Worm (Caenorhabditis elegans): ENCODE data around the gene thn-2.

DNA sequence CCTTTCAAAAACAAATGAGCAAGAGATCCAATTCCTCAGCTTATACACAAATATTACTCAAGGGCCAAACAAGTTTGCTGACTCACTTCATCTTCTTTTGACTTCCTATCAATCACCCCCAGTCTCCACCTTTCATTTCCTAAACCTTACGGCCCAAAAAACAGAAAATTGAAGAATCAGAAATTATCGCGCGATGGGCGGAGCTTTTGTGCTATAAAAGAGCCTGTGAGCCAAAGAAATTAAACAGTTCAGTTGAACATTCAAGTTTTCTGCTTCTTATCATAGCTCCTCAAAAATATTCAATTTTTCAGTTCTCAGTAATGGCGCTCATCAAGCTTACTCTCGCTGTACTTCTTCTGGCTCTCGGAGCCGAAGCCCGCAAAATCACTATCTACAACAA is 3.2 kb upstream of the thn-2 start, which contains the start of gene thn-1:
- TF ChIP-seq ces-1 (GFP tag; optimal IDR thresholded peaks at IDR 0.05) (no peak), lir-3 (tag; optimal IDR thresholded peaks at IDR 0.05; ENCODE audit: poor library complexity) (no peak), swsn-7 (tag; optimal IDR thresholded peaks at IDR 0.05) (no peak), isw-1 (GFP tag; IDR thresholded peaks at IDR 0.05) (no peak), nhr-11 (tag; optimal IDR thresholded peaks at IDR 0.05) (no peak), tbx-2 (tag; optimal IDR thresholded peaks at IDR 0.05) (no peak), ztf-11 (tag; optimal IDR thresholded peaks at IDR 0.05) (no peak), tlp-1 (tag; optimal IDR thresholded peaks at IDR 0.05) (no peak), skn-1 (tag; optimal IDR thresholded peaks at IDR 0.05) (no peak), grh-1 (GFP tag; IDR thresholded peaks at IDR 0.05) (no peak), blmp-1 (tag; optimal IDR thresholded peaks at IDR 0.05) (no peak), snpc-4 (tag; optimal IDR thresholded peaks at IDR 0.05) (no peak), jun-1 (tag; optimal IDR thresholded peaks at IDR 0.05) (no peak)
